Worm (Caenorhabditis elegans) whole organism, L2 larva: Measurements from ENCODE around the gene chtb-3.
A peak's percentile ranks its signal among the peaks of the same experiment; 100 is the strongest.

Experiments
- R02D3.7 ChIP-seq: fragments of 150-350 bp; optimal IDR thresholded peaks from 2 replicates; lab custom pipeline; 2014; ENCODE audit warnings: missing biosample characterization, missing genetic modification characterization
- Y55F3AM.14 ChIP-seq: fragments of 200-800 bp; sonication (Bioruptor generic); optimal IDR thresholded peaks from 2 replicates; lab custom pipeline; 2018; ENCODE audit warnings: mild to moderate bottlenecking, missing genetic modification characterization, missing compliant biosample characterization
- ZK546.5 ChIP-seq: sonication (generic microtip); optimal IDR thresholded peaks from 2 replicates; lab custom pipeline; 2017; ENCODE audit warnings: missing biosample characterization, missing genetic modification characterization
- alr-1 ChIP-seq: fragments of 150-350 bp; optimal IDR thresholded peaks from 2 replicates; lab custom pipeline; 2014; ENCODE audit warnings: missing biosample characterization, missing genetic modification characterization
- aly-2 ChIP-seq: fragments of 150-350 bp; optimal IDR thresholded peaks from 2 replicates; lab custom pipeline; 2014; ENCODE audit warnings: missing biosample characterization, missing genetic modification characterization
- ama-1 ChIP-seq: fragments of 150-350 bp; optimal IDR thresholded peaks from 2 replicates; lab custom pipeline; 2018; ENCODE audit warnings: inconsistent platforms
- blmp-1 ChIP-seq: sonication (generic microtip); optimal IDR thresholded peaks from 2 replicates; lab custom pipeline; 2017; ENCODE audit warnings: missing genetic modification characterization, mild to moderate bottlenecking, missing compliant biosample characterization, antibody characterized with exemption, moderate library complexity; ENCODE audit not compliant: insufficient read depth
- ceh-16 ChIP-seq: fragments of 150-350 bp; optimal IDR thresholded peaks from 2 replicates; lab custom pipeline; 2014; ENCODE audit warnings: missing biosample characterization, missing genetic modification characterization
- ceh-82 ChIP-seq: fragments of 150-350 bp; optimal IDR thresholded peaks from 2 replicates; lab custom pipeline; 2014; ENCODE audit warnings: missing biosample characterization, missing genetic modification characterization
- dmd-4 ChIP-seq: sonication (generic microtip); optimal IDR thresholded peaks from 2 replicates; lab custom pipeline; 2017; ENCODE audit warnings: missing biosample characterization, missing genetic modification characterization
- fos-1 ChIP-seq: fragments of 150-350 bp; optimal IDR thresholded peaks from 2 replicates; lab custom pipeline; 2014; ENCODE audit warnings: missing biosample characterization, missing genetic modification characterization
- gmeb-1 ChIP-seq: fragments of 150-350 bp; optimal IDR thresholded peaks from 2 replicates; lab custom pipeline; 2014; ENCODE audit warnings: missing biosample characterization, missing genetic modification characterization
- lin-11 ChIP-seq: fragments of 150-350 bp; sonication (generic microtip); optimal IDR thresholded peaks from 2 replicates; lab custom pipeline; 2014; ENCODE audit warnings: missing biosample characterization, missing genetic modification characterization, inconsistent platforms, mixed read lengths
- lin-13 ChIP-seq: fragments of 150-350 bp; optimal IDR thresholded peaks from 2 replicates; lab custom pipeline; 2014; ENCODE audit warnings: missing biosample characterization, missing genetic modification reagents, missing genetic modification characterization
- lin-39 ChIP-seq: fragments of 150-350 bp; optimal IDR thresholded peaks from 2 replicates; lab custom pipeline; 2014; ENCODE audit warnings: missing biosample characterization, missing genetic modification reagents, missing genetic modification characterization
- mab-5 ChIP-seq: fragments of 150-350 bp; optimal IDR thresholded peaks from 2 replicates; lab custom pipeline; 2014; ENCODE audit warnings: missing biosample characterization, missing genetic modification characterization
- mdl-1 ChIP-seq, 2 experiments: fragments of 150-350 bp in 1 of 2; sonication (generic microtip) in 1 of 2; optimal IDR thresholded peaks; 2 replicates each; lab custom pipeline; 2017; ENCODE audit warnings: missing biosample characterization in 2 of 2, missing genetic modification characterization in 2 of 2
- nhr-10 ChIP-seq: sonication (generic microtip); optimal IDR thresholded peaks from 2 replicates; lab custom pipeline; 2017; ENCODE audit warnings: missing biosample characterization, missing genetic modification characterization
- nhr-11 ChIP-seq: fragments of 150-350 bp; optimal IDR thresholded peaks from 2 replicates; lab custom pipeline; 2014; ENCODE audit warnings: missing biosample characterization, missing genetic modification characterization
- nhr-12 ChIP-seq: fragments of 150-350 bp; optimal IDR thresholded peaks from 2 replicates; lab custom pipeline; 2014; ENCODE audit warnings: missing biosample characterization, missing genetic modification characterization
- nhr-129 ChIP-seq: fragments of 150-350 bp; optimal IDR thresholded peaks from 2 replicates; lab custom pipeline; 2014; ENCODE audit warnings: missing biosample characterization, missing genetic modification characterization
- nhr-21 ChIP-seq: fragments of 150-350 bp; optimal IDR thresholded peaks from 2 replicates; lab custom pipeline; 2014; ENCODE audit warnings: missing biosample characterization, missing genetic modification characterization
- nhr-237 ChIP-seq: fragments of 150-350 bp; optimal IDR thresholded peaks from 2 replicates; lab custom pipeline; 2014; ENCODE audit warnings: missing biosample characterization, missing genetic modification characterization
- nhr-25 ChIP-seq: fragments of 150-350 bp; sonication (generic microtip); optimal IDR thresholded peaks from 3 replicates; lab custom pipeline; 2014; ENCODE audit warnings: missing biosample characterization, missing genetic modification characterization
- nhr-6 ChIP-seq: fragments of 150-350 bp; optimal IDR thresholded peaks from 2 replicates; lab custom pipeline; 2014; ENCODE audit warnings: missing biosample characterization, missing genetic modification characterization
- peb-1 ChIP-seq: fragments of 150-350 bp; optimal IDR thresholded peaks from 2 replicates; lab custom pipeline; 2014; ENCODE audit warnings: missing biosample characterization, missing genetic modification characterization
- skn-1 ChIP-seq: sonication (generic microtip); optimal IDR thresholded peaks from 2 replicates; lab custom pipeline; 2017; ENCODE audit warnings: missing biosample characterization, missing genetic modification characterization
- sma-9 ChIP-seq, 2 experiments: fragments of 150-350 bp in 1 of 2; sonication (generic microtip) in 1 of 2; optimal IDR thresholded peaks; 2 replicates each; lab custom pipeline; 2014 to 2016; ENCODE audit warnings: missing genetic modification characterization in 2 of 2, mild to moderate bottlenecking in 1 of 2, missing biosample characterization in 1 of 2, missing compliant biosample characterization in 1 of 2, missing genetic modification reagents in 1 of 2, moderate library complexity in 1 of 2
- unc-39 ChIP-seq: fragments of 150-350 bp; optimal IDR thresholded peaks from 2 replicates; lab custom pipeline; 2014; ENCODE audit warnings: missing biosample characterization, missing genetic modification characterization
- unc-55 ChIP-seq: fragments of 150-350 bp; sonication (generic microtip); optimal IDR thresholded peaks from 3 replicates; lab custom pipeline; 2014; ENCODE audit warnings: missing biosample characterization, missing genetic modification reagents, missing genetic modification characterization
- unc-62 ChIP-seq: fragments of 150-350 bp; optimal IDR thresholded peaks from 2 replicates; lab custom pipeline; 2014; ENCODE audit warnings: missing biosample characterization, missing genetic modification reagents, missing genetic modification characterization
- ztf-1 ChIP-seq: fragments of 200-800 bp; sonication (Bioruptor generic); conservative IDR thresholded peaks from 2 replicates; pipeline ENCODE4 v1.3.6; 2022; ENCODE audit warnings: missing genetic modification characterization, missing compliant biosample characterization

chtb-3 gene

DNA sequence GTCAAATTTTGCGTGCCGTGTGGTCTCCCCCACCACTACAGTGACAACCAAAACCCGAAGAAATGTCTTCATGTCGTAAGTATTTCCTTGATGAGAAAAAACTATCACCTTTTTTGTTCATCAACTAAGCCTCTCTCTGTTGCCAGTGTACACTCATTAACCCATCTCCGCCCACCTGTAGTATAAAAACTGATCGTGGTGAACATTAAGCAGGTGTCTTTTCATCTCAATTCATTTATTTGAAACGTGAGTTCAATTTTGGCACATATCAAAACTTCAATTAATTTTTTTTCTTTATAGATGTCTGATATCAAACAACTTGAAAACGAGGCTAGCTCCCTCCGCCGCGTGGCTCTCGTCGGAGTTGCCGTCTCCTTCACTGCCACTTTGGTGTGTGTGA is 12.0 kb upstream of the chtb-3 start, which contains the start of gene col-170:
TSS of gene col-170 (plus strand) at position 301 of the 400 bp plus-strand sequence.
- no peak for TF ChIP-seq unc-62 (GFP tag; lab: Kevin White, UChicago)
- no peak for TF ChIP-seq ztf-1
- no peak for TF ChIP-seq dmd-4 (tag; lab: Kevin White, UChicago)

DNA sequence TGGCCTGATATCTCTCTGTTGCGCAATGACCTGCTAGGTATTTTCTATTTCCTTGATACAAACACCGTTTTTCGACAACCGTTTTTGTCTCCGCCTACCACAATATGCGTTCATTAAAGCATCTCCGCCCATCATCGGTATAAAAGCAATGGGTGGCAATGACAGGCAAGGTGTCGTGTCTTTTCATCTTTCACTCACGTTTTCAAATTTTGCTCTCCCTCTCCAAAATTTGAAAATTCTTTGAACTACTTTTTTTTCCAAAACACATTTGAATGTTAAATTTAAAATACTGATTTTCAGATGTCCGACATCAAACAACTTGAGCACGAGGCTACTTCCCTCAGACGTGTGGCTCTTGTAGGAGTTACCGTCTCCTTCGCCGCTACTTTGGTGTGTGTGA is 9.4 kb upstream of the chtb-3 start, which contains the start of gene col-169:
TSS of gene col-169 (plus strand) at position 301 of the 400 bp plus-strand sequence.
- TF ChIP-seq ceh-82 (tag; lab: Kevin White, UChicago) (no peak), nhr-11 (tag; lab: Kevin White, UChicago) (no peak), nhr-21 (tag; lab: Kevin White, UChicago) (no peak), ZK546.5 (no peak), aly-2 (tag; lab: Kevin White, UChicago) (no peak), nhr-237 (tag; lab: Kevin White, UChicago) (no peak), fos-1 (tag; lab: Kevin White, UChicago) (no peak), lin-39 (tag; lab: Kevin White, UChicago) (no peak), skn-1 (no peak), nhr-10 (tag; lab: Kevin White, UChicago) (no peak), mab-5 (tag; lab: Kevin White, UChicago) (no peak), peb-1 (no peak), mdl-1 (tag; optimal IDR thresholded peaks at IDR 0.05; lab: Kevin White, UChicago) (no peak)
- TF ChIP-seq, all 48 proteins: peak for 0

DNA sequence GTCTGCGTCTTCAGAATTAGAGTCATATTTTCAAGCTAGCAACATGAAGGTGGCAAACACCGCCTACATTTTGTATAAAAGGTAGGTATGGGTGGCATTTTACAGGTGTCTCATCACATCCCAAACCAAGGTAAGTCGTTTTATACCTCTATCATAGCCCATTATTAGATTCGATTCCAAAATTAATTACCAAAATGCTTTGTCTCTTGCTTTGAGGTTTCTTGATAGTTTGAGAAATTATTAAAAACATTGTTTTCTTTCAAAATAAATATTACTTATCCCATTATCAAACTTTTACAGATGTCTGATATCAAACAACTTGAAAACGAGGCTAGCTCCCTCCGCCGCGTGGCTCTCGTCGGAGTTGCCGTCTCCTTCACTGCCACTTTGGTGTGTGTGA is 6.6 kb upstream of the chtb-3 start, which contains the start of gene col-168:
TSS of gene col-168 (plus strand) at position 301 of the 400 bp plus-strand sequence.
- TF ChIP-seq mab-5 (tag; lab: Kevin White, UChicago) (no peak), nhr-11 (tag; lab: Kevin White, UChicago) (no peak), gmeb-1 (no peak), sma-9 (GFP tag; optimal IDR thresholded peaks at IDR 0.05; lab: Kevin White, UChicago) (no peak), sma-9 (tag; optimal IDR thresholded peaks at IDR 0.05; lab: Kevin White, UChicago) (no peak), ztf-1 (no peak), lin-13 (GFP tag; lab: Kevin White, UChicago) (no peak), blmp-1 (tag; lab: Kevin White, UChicago) (no peak), alr-1 (no peak), ceh-16 (tag; lab: Kevin White, UChicago) (no peak), R02D3.7 (tag; lab: Kevin White, UChicago) (no peak), ZK546.5 (no peak), unc-55 (GFP tag; lab: Kevin White, UChicago) (no peak), Y55F3AM.14 (GFP tag; lab: Kevin White, UChicago) (no peak), ama-1 (lab: Kevin White, UChicago) (no peak), nhr-12 (tag; lab: Kevin White, UChicago) (no peak), dmd-4 (tag; lab: Kevin White, UChicago) (no peak), nhr-6 (tag; lab: Kevin White, UChicago) (no peak), nhr-237 (tag; lab: Kevin White, UChicago) (no peak)

DNA sequence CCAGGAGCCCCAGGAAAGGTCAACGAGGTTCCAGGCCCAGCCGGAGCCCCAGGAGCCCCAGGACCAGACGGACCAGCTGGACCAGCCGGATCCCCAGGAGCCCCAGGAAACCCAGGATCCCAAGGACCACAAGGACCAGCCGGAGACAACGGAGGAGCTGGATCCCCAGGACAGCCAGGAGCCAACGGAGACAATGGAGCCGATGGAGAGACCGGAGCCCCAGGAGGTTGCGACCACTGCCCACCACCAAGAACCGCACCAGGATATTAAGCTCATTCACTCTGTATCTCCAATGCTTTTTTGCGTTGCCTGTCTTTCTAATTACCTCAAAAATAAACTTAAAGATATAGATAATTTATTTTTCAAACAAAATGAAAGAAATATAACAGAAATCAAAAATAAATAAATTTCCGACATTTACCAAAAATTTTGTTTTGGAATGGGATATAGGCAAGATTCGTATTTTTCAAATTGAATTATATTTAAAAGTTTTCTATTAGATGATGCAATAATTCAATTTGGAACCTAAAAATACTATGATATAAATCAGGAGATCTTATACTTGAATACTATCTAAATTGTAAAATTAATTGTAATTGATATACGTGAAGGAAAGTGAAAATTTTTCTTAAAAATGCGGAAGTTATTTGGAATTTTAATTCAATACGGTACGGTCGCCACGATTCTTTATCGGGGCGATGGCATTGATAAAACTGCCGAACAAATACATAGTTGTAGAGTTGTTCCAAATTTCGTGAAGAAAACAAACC is 4.9 kb upstream of the chtb-3 start:
- TF ChIP-seq nhr-25 = peak; percentile 64
- TF ChIP-seq Y55F3AM.14 (GFP tag; lab: Kevin White, UChicago) = peak; percentile 44
- TF ChIP-seq nhr-10 (tag; lab: Kevin White, UChicago) = peak; percentile 19
- TF ChIP-seq blmp-1 (tag; lab: Kevin White, UChicago) = peak; percentile 61

DNA sequence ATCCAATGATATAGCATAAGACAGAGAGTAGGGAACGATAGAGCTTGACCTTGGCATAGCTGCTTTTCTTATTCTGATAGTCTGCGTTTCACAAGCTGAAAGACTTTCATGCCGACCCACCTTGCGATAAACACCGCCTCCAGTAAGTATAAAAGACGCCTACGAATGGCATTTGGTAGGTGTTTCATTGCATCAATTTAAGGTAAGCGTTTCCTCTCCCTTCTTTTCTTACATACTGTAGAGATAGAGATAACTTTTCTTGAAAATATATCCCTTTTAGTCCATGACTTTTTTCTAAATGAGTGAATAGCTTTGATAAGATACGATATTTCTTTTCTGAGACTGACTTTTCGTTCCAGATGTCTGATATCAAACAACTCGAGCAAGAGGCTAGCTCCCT is 3.7 kb upstream of the chtb-3 start, which contains the start of gene col-167:
TSS of gene col-167 (plus strand) at position 360 of the 400 bp plus-strand sequence.
- TF ChIP-seq nhr-25 (peak; percentile 59), unc-39 (tag; lab: Kevin White, UChicago) (no peak), nhr-11 (tag; lab: Kevin White, UChicago) (no peak)

DNA sequence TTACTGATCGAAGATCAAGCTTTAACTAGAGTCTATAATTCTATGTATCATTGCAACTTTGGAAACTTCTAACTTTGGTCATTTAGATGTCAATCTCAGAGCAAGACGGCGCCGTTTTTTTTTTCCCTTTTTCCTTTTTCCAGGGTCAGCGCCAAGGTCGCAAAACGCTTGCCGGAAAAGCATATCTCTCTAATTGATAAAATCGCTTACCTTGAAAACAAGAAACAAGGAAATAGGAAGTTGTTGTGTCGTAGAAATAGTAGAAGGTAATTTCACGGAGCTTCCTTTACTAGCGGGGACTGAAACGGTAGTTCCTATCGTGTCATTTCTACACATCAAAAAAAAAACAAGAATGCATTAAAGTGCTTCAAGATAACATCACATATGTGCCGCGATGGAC is 1.9 kb upstream of the chtb-3 start:
- TF ChIP-seq lin-11 (tag; lab: Kevin White, UChicago) (no peak), mdl-1 (tag; optimal IDR thresholded peaks at IDR 0.05; lab: Kevin White, UChicago) (no peak), nhr-129 (tag; lab: Kevin White, UChicago) (no peak), peb-1 (no peak), nhr-25 (no peak)
